Fruit fly (Drosophila melanogaster) whole organism, embryonic: ENCODE results near the gene dUTPase.
A peak's percentile ranks its signal among the peaks of the same experiment; 100 is the strongest.

Experiments
- Abd-B ChIP-seq: fragments of 200-800 bp; sonication (Bioruptor generic); optimal IDR thresholded peaks from 2 replicates; lab custom pipeline; 2018; ENCODE audit warnings: missing biosample characterization, mild to moderate bottlenecking, missing genetic modification characterization, moderate library complexity
- Aef1 ChIP-seq: fragments of 200-800 bp; sonication (Bioruptor generic); IDR thresholded peaks from 3 replicates; pipeline ENCODE4 v1.3.6; 2022; ENCODE audit warnings: missing biosample characterization, missing genetic modification characterization
- Atf-2 ChIP-seq: fragments of 200-800 bp; sonication (Bioruptor generic); optimal IDR thresholded peaks from 2 replicates; lab custom pipeline; 2016; ENCODE audit warnings: missing biosample characterization, missing genetic modification characterization
- B-H2 ChIP-seq: fragments of 200-800 bp; sonication (Bioruptor generic); optimal IDR thresholded peaks from 2 replicates; lab custom pipeline; 2018; ENCODE audit warnings: missing biosample characterization, mild to moderate bottlenecking, missing genetic modification characterization
- BEAF-32 ChIP-seq: fragments of 200-800 bp; sonication (Bioruptor generic); optimal IDR thresholded peaks from 3 replicates; lab custom pipeline; 2017; ENCODE audit warnings: missing biosample characterization, missing genetic modification characterization, mild to moderate bottlenecking, moderate library complexity, missing genetic modification reagents
- Bdp1 ChIP-seq: fragments of 200-800 bp; sonication (Bioruptor generic); optimal IDR thresholded peaks from 3 replicates; lab custom pipeline; 2016; ENCODE audit warnings: missing biosample characterization, missing genetic modification characterization
- CG10147 ChIP-seq: fragments of 200-800 bp; sonication (Bioruptor generic); optimal IDR thresholded peaks from 2 replicates; lab custom pipeline; 2019; ENCODE audit warnings: missing biosample characterization, mild to moderate bottlenecking, missing genetic modification characterization, moderate library complexity
- CG10543 ChIP-seq: fragments of 200-800 bp; sonication (Bioruptor generic); optimal IDR thresholded peaks from 3 replicates; lab custom pipeline; 2017; ENCODE audit warnings: missing biosample characterization, mild to moderate bottlenecking, missing genetic modification characterization, moderate library complexity
- CG11723 ChIP-seq: fragments of 200-800 bp; sonication (Bioruptor generic); optimal IDR thresholded peaks from 2 replicates; lab custom pipeline; 2017; ENCODE audit warnings: missing biosample characterization, mild to moderate bottlenecking, missing genetic modification characterization
- CG12769 ChIP-seq: fragments of 200-800 bp; sonication (Bioruptor generic); optimal IDR thresholded peaks from 2 replicates; lab custom pipeline; 2019; ENCODE audit warnings: missing biosample characterization, mild to moderate bottlenecking, missing genetic modification characterization, moderate library complexity
- CG12942 ChIP-seq: fragments of 200-800 bp; sonication (Bioruptor generic); optimal IDR thresholded peaks from 3 replicates; lab custom pipeline; 2016; ENCODE audit warnings: missing biosample characterization, missing genetic modification characterization
- CG13894 ChIP-seq: fragments of 200-800 bp; sonication (Bioruptor generic); optimal IDR thresholded peaks from 3 replicates; lab custom pipeline; 2018; ENCODE audit warnings: missing biosample characterization, mild to moderate bottlenecking, missing genetic modification characterization, moderate library complexity
- CG14050 ChIP-seq: fragments of 200-800 bp; sonication (Bioruptor generic); IDR thresholded peaks from 3 replicates; pipeline ENCODE4 v1.3.6; 2022; ENCODE audit warnings: missing biosample characterization, missing genetic modification characterization
- CG14710 ChIP-seq: fragments of 200-800 bp; sonication (Bioruptor generic); optimal IDR thresholded peaks from 3 replicates; lab custom pipeline; 2019; ENCODE audit warnings: missing biosample characterization, mild to moderate bottlenecking, missing genetic modification characterization, moderate library complexity
- CG15269 ChIP-seq: fragments of 200-800 bp; sonication (Bioruptor generic); optimal IDR thresholded peaks from 2 replicates; lab custom pipeline; 2018; ENCODE audit warnings: missing biosample characterization, mild to moderate bottlenecking, missing genetic modification characterization, moderate library complexity
- CG1529 ChIP-seq: fragments of 200-800 bp; sonication (Bioruptor generic); optimal IDR thresholded peaks from 3 replicates; lab custom pipeline; 2018; ENCODE audit warnings: missing biosample characterization, missing genetic modification characterization
- CG17385 ChIP-seq: fragments of 200-800 bp; sonication (Bioruptor generic); optimal IDR thresholded peaks from 3 replicates; lab custom pipeline; 2018; ENCODE audit warnings: missing biosample characterization, mild to moderate bottlenecking, missing genetic modification characterization
- CG17612 ChIP-seq: fragments of 200-800 bp; sonication (Bioruptor generic); IDR thresholded peaks from 2 replicates; pipeline ENCODE4 v1.3.6; 2022; ENCODE audit warnings: missing biosample characterization, missing genetic modification characterization
- CG2678 ChIP-seq: fragments of 200-800 bp; sonication (Bioruptor generic); optimal IDR thresholded peaks from 3 replicates; lab custom pipeline; 2019; ENCODE audit warnings: missing biosample characterization, mild to moderate bottlenecking, missing genetic modification characterization, moderate library complexity
- CG30403 ChIP-seq: fragments of 200-800 bp; sonication (Bioruptor generic); optimal IDR thresholded peaks from 3 replicates; lab custom pipeline; 2016; ENCODE audit warnings: missing biosample characterization, missing genetic modification characterization
- CG4404 ChIP-seq: fragments of 200-800 bp; sonication (Bioruptor generic); IDR thresholded peaks from 2 replicates; pipeline ENCODE4 v1.3.6; 2022; ENCODE audit warnings: missing biosample characterization, missing genetic modification characterization
- CG7357 ChIP-seq: fragments of 200-800 bp; sonication (Bioruptor generic); IDR thresholded peaks from 3 replicates; pipeline ENCODE4 v1.3.6; 2022; ENCODE audit warnings: missing biosample characterization, missing genetic modification characterization
- CG7556 ChIP-seq: fragments of 200-800 bp; sonication (Bioruptor generic); optimal IDR thresholded peaks from 2 replicates; lab custom pipeline; 2017; ENCODE audit warnings: missing biosample characterization, mild to moderate bottlenecking, missing genetic modification characterization
- CG7928 ChIP-seq: fragments of 200-800 bp; sonication (Bioruptor generic); optimal IDR thresholded peaks from 2 replicates; lab custom pipeline; 2017; ENCODE audit warnings: missing biosample characterization, mild to moderate bottlenecking, missing genetic modification characterization
- CG8765 ChIP-seq: fragments of 200-800 bp; sonication (Bioruptor generic); IDR thresholded peaks from 2 replicates; pipeline ENCODE4 v1.3.6; 2022; ENCODE audit warnings: missing biosample characterization, missing genetic modification characterization
- D ChIP-seq, 2 experiments: fragments of 200-800 bp in 1 of 2; fragments of >200 bp in 1 of 2; sonication (Bioruptor generic) in 1 of 2; optimal IDR thresholded peaks; 2 replicates in 1 of 2; 3 replicates in 1 of 2; lab custom pipeline; 2017; ENCODE audit warnings: mild to moderate bottlenecking in 1 of 2, missing biosample characterization in 1 of 2, missing genetic modification characterization in 1 of 2, missing genetic modification reagents in 1 of 2
- Dll ChIP-seq: fragments of 200-800 bp; sonication (Bioruptor generic); IDR thresholded peaks from 4 replicates; pipeline ENCODE4 v1.3.6; 2022; ENCODE audit warnings: missing biosample characterization, missing genetic modification characterization; ENCODE audit not compliant: partially characterized antibody
- Dref ChIP-seq: fragments of 200-800 bp; sonication (Bioruptor generic); IDR thresholded peaks from 2 replicates; pipeline ENCODE4 v1.3.6; 2022; ENCODE audit warnings: missing biosample characterization, missing genetic modification characterization
- Neu2 ChIP-seq: fragments of 200-800 bp; sonication (Bioruptor generic); optimal IDR thresholded peaks from 3 replicates; lab custom pipeline; 2016; ENCODE audit warnings: missing biosample characterization, missing genetic modification characterization, borderline replicate concordance
- Rfx ChIP-seq: fragments of 200-800 bp; sonication (Bioruptor generic); IDR thresholded peaks from 2 replicates; pipeline ENCODE4 v1.3.6; 2022; ENCODE audit warnings: missing biosample characterization, missing genetic modification characterization
- Sox102F ChIP-seq: fragments of 200-800 bp; sonication (Bioruptor generic); optimal IDR thresholded peaks from 2 replicates; lab custom pipeline; 2018; ENCODE audit warnings: missing biosample characterization, mild to moderate bottlenecking, missing genetic modification characterization, moderate library complexity
- Tbp ChIP-seq: fragments of >200 bp; optimal IDR thresholded peaks from 2 replicates; lab custom pipeline; 2018; ENCODE audit warnings: missing biosample characterization, missing genetic modification characterization
- Trl ChIP-seq, 3 experiments: fragments of >200 bp in 2 of 3; fragments of 200-800 bp in 1 of 3; sonication (Bioruptor generic) in 1 of 3; optimal IDR thresholded peaks; 2 replicates in 1 of 3; 3 replicates in 2 of 3; lab custom pipeline; 2016 to 2017; ENCODE audit warnings: missing biosample characterization in 1 of 3, missing genetic modification characterization in 1 of 3
- YL-1 ChIP-seq: fragments of 200-800 bp; sonication (Bioruptor generic); optimal IDR thresholded peaks from 3 replicates; lab custom pipeline; 2017; ENCODE audit warnings: missing biosample characterization, mild to moderate bottlenecking, missing genetic modification characterization
- caup ChIP-seq: fragments of 200-800 bp; sonication (Bioruptor generic); optimal IDR thresholded peaks from 3 replicates; lab custom pipeline; 2017; ENCODE audit warnings: missing biosample characterization, mild to moderate bottlenecking, missing genetic modification characterization, moderate library complexity; ENCODE audit not compliant: severe bottlenecking
- crol ChIP-seq: fragments of 200-800 bp; sonication (Bioruptor generic); IDR thresholded peaks from 2 replicates; pipeline ENCODE4 v1.3.6; 2022; ENCODE audit warnings: missing biosample characterization, missing genetic modification characterization
- cwo ChIP-seq: fragments of 200-800 bp; sonication (Bioruptor generic); optimal IDR thresholded peaks from 3 replicates; lab custom pipeline; 2017; ENCODE audit warnings: missing biosample characterization, missing genetic modification characterization, mild to moderate bottlenecking, moderate library complexity, missing genetic modification reagents
- en ChIP-seq: fragments of 200-800 bp; sonication (Bioruptor generic); optimal IDR thresholded peaks from 2 replicates; lab custom pipeline; 2016; ENCODE audit warnings: missing biosample characterization, missing genetic modification characterization
- gt ChIP-seq: fragments of 200-800 bp; sonication (Bioruptor generic); IDR thresholded peaks from 2 replicates; pipeline ENCODE4 v1.3.6; 2022; ENCODE audit warnings: missing biosample characterization, missing genetic modification characterization
- inv ChIP-seq: fragments of 200-800 bp; sonication (Bioruptor generic); IDR thresholded peaks from 2 replicates; pipeline ENCODE4 v1.3.6; 2022; ENCODE audit warnings: missing biosample characterization, missing genetic modification characterization; ENCODE audit not compliant: partially characterized antibody
- knrl ChIP-seq: fragments of 200-800 bp; sonication (Bioruptor generic); IDR thresholded peaks from 3 replicates; pipeline ENCODE4 v1.3.6; 2022; ENCODE audit warnings: missing biosample characterization, missing genetic modification characterization; ENCODE audit not compliant: partially characterized antibody
- luna ChIP-seq: fragments of 200-800 bp; sonication (Bioruptor generic); optimal IDR thresholded peaks from 2 replicates; lab custom pipeline; 2016; ENCODE audit warnings: missing biosample characterization, missing genetic modification characterization
- otp ChIP-seq: fragments of 200-800 bp; sonication (Bioruptor generic); IDR thresholded peaks from 3 replicates; pipeline ENCODE4, ENCODE4 v1.3.6; 2022; ENCODE audit warnings: missing biosample characterization, missing genetic modification characterization
- run ChIP-seq: fragments of 200-800 bp; sonication (Bioruptor generic); optimal IDR thresholded peaks from 3 replicates; lab custom pipeline; 2018; ENCODE audit warnings: missing biosample characterization, mild to moderate bottlenecking, missing genetic modification characterization
- scrt ChIP-seq: fragments of 200-800 bp; sonication (Bioruptor generic); optimal IDR thresholded peaks from 2 replicates; lab custom pipeline; 2018; ENCODE audit warnings: missing biosample characterization, mild to moderate bottlenecking, missing genetic modification characterization, moderate library complexity
- seq ChIP-seq: fragments of 200-800 bp; sonication (Bioruptor generic); IDR thresholded peaks from 2 replicates; pipeline ENCODE4 v1.3.6; 2022; ENCODE audit warnings: missing biosample characterization, missing genetic modification characterization
- slbo ChIP-seq: fragments of 200-800 bp; sonication (Bioruptor generic); IDR thresholded peaks from 2 replicates; pipeline ENCODE4 v1.3.6; 2022; ENCODE audit warnings: missing biosample characterization, missing genetic modification characterization
- zen ChIP-seq: fragments of 200-800 bp; sonication (Bioruptor generic); optimal IDR thresholded peaks from 3 replicates; lab custom pipeline; 2018; ENCODE audit warnings: missing biosample characterization, mild to moderate bottlenecking, missing genetic modification characterization, moderate library complexity
- zfh1 ChIP-seq: fragments of 200-800 bp; sonication (Bioruptor generic); IDR thresholded peaks from 3 replicates; pipeline ENCODE4 v1.3.6; 2022; ENCODE audit warnings: missing biosample characterization, missing genetic modification characterization

Gene dUTPase

DNA sequence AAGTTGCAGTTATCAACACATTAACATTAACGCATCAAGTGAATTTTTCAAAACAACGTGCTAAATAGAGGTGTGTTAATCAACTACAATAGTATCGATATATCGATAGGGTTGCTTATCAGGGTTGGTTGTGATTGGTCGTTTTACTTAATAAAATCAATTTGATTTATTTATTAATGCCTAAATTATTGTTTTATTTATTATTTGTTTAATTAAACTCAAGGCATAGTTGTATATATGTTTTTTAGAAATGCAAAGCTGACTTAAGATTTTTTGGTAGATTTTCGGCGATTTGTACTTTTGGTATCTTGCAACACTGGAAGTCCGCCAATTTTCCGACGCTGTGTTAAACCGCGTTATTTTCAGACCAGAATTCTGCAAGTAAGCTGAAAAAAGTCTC is at the start of gene dUTPase, which contains the start of gene Art8:
dUTPase (plus strand) TSS at position 314 of the 400 bp plus-strand sequence.
Art8 (minus strand) TSS at position 88 of the 400 bp plus-strand sequence.
- TF ChIP-seq CG13894 (tag; lab: Kevin White, UChicago): no peak
- TF ChIP-seq Rfx (GFP tag; lab: Robert Waterston, UW): peak; percentile 71
- no peak for TF ChIP-seq run
- no peak for TF ChIP-seq CG2678 (tag; lab: Kevin White, UChicago)
- TF ChIP-seq CG15269: peak; percentile 61
- peak; percentile 76 for TF ChIP-seq CG12942 (GFP tag; lab: Kevin White, UChicago)
- TF ChIP-seq CG14710 (tag; lab: Kevin White, UChicago): peak; percentile 90
- no peak for TF ChIP-seq CG12769 (tag; lab: Kevin White, UChicago)
- TF ChIP-seq Sox102F (GFP tag; lab: Kevin White, UChicago): peak; percentile 75
- TF ChIP-seq otp: peak; percentile 35; the same call in 1 of the 3 replicates
- no peak for TF ChIP-seq cwo (GFP tag; lab: Kevin White, UChicago)
- no peak for TF ChIP-seq CG10147 (GFP tag; lab: Kevin White, UChicago)
- TF ChIP-seq CG17385 (GFP tag; lab: Kevin White, UChicago): peak; percentile 65
- TF ChIP-seq YL-1 (GFP tag; lab: Kevin White, UChicago): peak; percentile 82
- no peak for TF ChIP-seq D (optimal IDR thresholded peaks at IDR 0.05; lab: Kevin White, UChicago)
- TF ChIP-seq D (GFP tag; optimal IDR thresholded peaks at IDR 0.05; lab: Kevin White, UChicago): no peak
- TF ChIP-seq knrl (GFP tag; lab: Robert Waterston, UW): peak; percentile 88
- no peak for TF ChIP-seq Abd-B (GFP tag; lab: Kevin White, UChicago)
- peak; percentile 51; the same call in 2 of the 3 replicates for TF ChIP-seq Aef1 (GFP tag; lab: Robert Waterston, UW)
- peak; percentile 87 for TF ChIP-seq CG30403 (GFP tag; lab: Kevin White, UChicago)
- peak; percentile 84 for TF ChIP-seq Dref (GFP tag; lab: Robert Waterston, UW)
- no peak for TF ChIP-seq CG17612 (GFP tag; lab: Robert Waterston, UW)
- TF ChIP-seq CG10543 (GFP tag; lab: Kevin White, UChicago): peak; percentile 32
- TF ChIP-seq B-H2: peak; percentile 68
- TF ChIP-seq Dll (GFP tag; lab: Robert Waterston, UW): peak; percentile 96
- peak; percentile 82 for TF ChIP-seq zen
- TF ChIP-seq scrt: no peak
- no peak for TF ChIP-seq CG7357 (GFP tag; lab: Robert Waterston, UW)
- no peak for TF ChIP-seq en (GFP tag; lab: Kevin White, UChicago)
- TF ChIP-seq gt (GFP tag; lab: Robert Waterston, UW): no peak
- peak; percentile 9 for TF ChIP-seq CG1529 (GFP tag; lab: Kevin White, UChicago)
- TF ChIP-seq zfh1 (GFP tag; lab: Robert Waterston, UW): peak; percentile 72; the same call in 2 of the 3 replicates
- TF ChIP-seq BEAF-32: peak; percentile 92
- TF ChIP-seq CG7556 (GFP tag; lab: Kevin White, UChicago): peak; percentile 63
- TF ChIP-seq CG14050 (GFP tag; lab: Robert Waterston, UW): 0 out of 3 replicates have a peak, but pooled peaks have one; percentile 25
- peak; percentile 74 for TF ChIP-seq slbo (GFP tag; lab: Robert Waterston, UW)
- TF ChIP-seq Neu2 (GFP tag; lab: Kevin White, UChicago): no peak
- TF ChIP-seq CG8765 (GFP tag; lab: Robert Waterston, UW): peak; percentile 24
- peak; percentile 3 for TF ChIP-seq CG11723 (GFP tag; lab: Kevin White, UChicago)
- TF ChIP-seq inv (GFP tag; lab: Robert Waterston, UW): peak; percentile 77
- peak; percentile 61 for TF ChIP-seq caup (GFP tag; lab: Kevin White, UChicago)
- TF ChIP-seq Tbp (GFP tag; lab: Kevin White, UChicago): no peak
- peak; percentile 89 for TF ChIP-seq CG7928
- TF ChIP-seq CG4404 (GFP tag; lab: Robert Waterston, UW): peak; percentile 52; the same call in 1 of the 2 replicates
- TF ChIP-seq Bdp1 (GFP tag; lab: Kevin White, UChicago): peak; percentile 30
- no peak for TF ChIP-seq Atf-2 (GFP tag; lab: Kevin White, UChicago)
- no peak for TF ChIP-seq luna (GFP tag; lab: Kevin White, UChicago)
- TF ChIP-seq seq (GFP tag; lab: Robert Waterston, UW): 0 out of 2 replicates have a peak, but pooled peaks have one; percentile 34
- no peak for TF ChIP-seq crol (GFP tag; lab: Robert Waterston, UW)
- no peak for TF ChIP-seq Trl (optimal IDR thresholded peaks at IDR 0.05; lab: Kevin White, UChicago)
- TF ChIP-seq Trl (GFP tag; optimal IDR thresholded peaks at IDR 0.05; lab: Kevin White, UChicago): peak; percentile 35
